Fruit fly (Drosophila melanogaster) whole organism, embryonic: ENCODE measurements around the gene CG11898.

ENCODE experiments used
- Adf1 ChIP-seq: fragments of 200-800 bp; sonication (Bioruptor generic); IDR thresholded peaks from 2 replicates; pipeline ENCODE4 v1.3.6; 2022; ENCODE audit warnings: missing biosample characterization, missing genetic modification characterization
- Atf6 ChIP-seq: fragments of 200-800 bp; sonication (Bioruptor generic); IDR thresholded peaks from 2 replicates; pipeline ENCODE4 v1.3.6; 2022; ENCODE audit warnings: missing biosample characterization, missing genetic modification characterization
- Bteb2 ChIP-seq: fragments of 200-800 bp; sonication (Bioruptor generic); optimal IDR thresholded peaks from 2 replicates; lab custom pipeline; 2016; ENCODE audit warnings: missing biosample characterization, missing genetic modification characterization
- CG10209 ChIP-seq: fragments of 200-800 bp; sonication (Bioruptor generic); optimal IDR thresholded peaks from 3 replicates; lab custom pipeline; 2017; ENCODE audit warnings: missing biosample characterization, mild to moderate bottlenecking, missing genetic modification characterization, missing genetic modification reagents
- CG10431 ChIP-seq: fragments of 200-800 bp; sonication (Bioruptor generic); optimal IDR thresholded peaks from 3 replicates; lab custom pipeline; 2018; ENCODE audit warnings: missing biosample characterization, mild to moderate bottlenecking, missing genetic modification characterization
- CG11504 ChIP-seq: fragments of 200-800 bp; sonication (Bioruptor generic); optimal IDR thresholded peaks from 3 replicates; lab custom pipeline; 2019; ENCODE audit warnings: missing biosample characterization, mild to moderate bottlenecking, missing genetic modification characterization, moderate library complexity
- CG12219 ChIP-seq: fragments of 200-800 bp; sonication (Bioruptor generic); optimal IDR thresholded peaks from 3 replicates; lab custom pipeline; 2018; ENCODE audit warnings: missing biosample characterization, mild to moderate bottlenecking, missing genetic modification characterization
- CG12659 ChIP-seq: fragments of 200-800 bp; sonication (Bioruptor generic); optimal IDR thresholded peaks from 3 replicates; lab custom pipeline; 2017; ENCODE audit warnings: mild to moderate bottlenecking, missing biosample characterization, missing genetic modification reagents, missing genetic modification characterization
- CG14050 ChIP-seq: fragments of 200-800 bp; sonication (Bioruptor generic); IDR thresholded peaks from 3 replicates; pipeline ENCODE4 v1.3.6; 2022; ENCODE audit warnings: missing biosample characterization, missing genetic modification characterization
- CG15479 ChIP-seq: fragments of 200-800 bp; sonication (Bioruptor generic); optimal IDR thresholded peaks from 3 replicates; lab custom pipeline; 2019; ENCODE audit warnings: missing biosample characterization, mild to moderate bottlenecking, missing genetic modification characterization, moderate library complexity
- CG16863 ChIP-seq: fragments of 200-800 bp; sonication (Bioruptor generic); optimal IDR thresholded peaks from 3 replicates; lab custom pipeline; 2016; ENCODE audit warnings: missing biosample characterization, missing genetic modification characterization
- CG17385 ChIP-seq: fragments of 200-800 bp; sonication (Bioruptor generic); optimal IDR thresholded peaks from 3 replicates; lab custom pipeline; 2018; ENCODE audit warnings: missing biosample characterization, mild to moderate bottlenecking, missing genetic modification characterization
- CG18476 ChIP-seq: fragments of 200-800 bp; sonication (Bioruptor generic); optimal IDR thresholded peaks from 2 replicates; lab custom pipeline; 2016; ENCODE audit warnings: missing biosample characterization, mild to moderate bottlenecking, missing genetic modification characterization
- CG2120 ChIP-seq: fragments of 200-800 bp; sonication (Bioruptor generic); optimal IDR thresholded peaks from 3 replicates; lab custom pipeline; 2016; ENCODE audit warnings: missing biosample characterization, missing genetic modification characterization
- CG31441 ChIP-seq: fragments of 200-800 bp; sonication (Bioruptor generic); IDR thresholded peaks from 2 replicates; pipeline ENCODE4 v1.3.6; 2022; ENCODE audit warnings: missing biosample characterization, missing genetic modification characterization
- CG34224 ChIP-seq: fragments of 200-800 bp; sonication (Bioruptor generic); IDR thresholded peaks from 3 replicates; pipeline ENCODE4 v1.3.6; 2022; ENCODE audit warnings: missing biosample characterization, missing genetic modification characterization; ENCODE audit not compliant: partially characterized antibody
- CG34422 ChIP-seq: fragments of 200-800 bp; sonication (Bioruptor generic); IDR thresholded peaks from 3 replicates; pipeline ENCODE4 v1.3.6; 2022; ENCODE audit warnings: missing biosample characterization, missing genetic modification characterization
- CG8290 ChIP-seq, 3 experiments: fragments of 200-800 bp; sonication (Bioruptor generic); optimal IDR thresholded peaks; 2 replicates each; lab custom pipeline; 2016 to 2019; ENCODE audit warnings: missing biosample characterization in 3 of 3, missing genetic modification characterization in 3 of 3, mild to moderate bottlenecking in 2 of 3, moderate library complexity in 1 of 3
- CG9437 ChIP-seq: fragments of 200-800 bp; sonication (Bioruptor generic); optimal IDR thresholded peaks from 2 replicates; lab custom pipeline; 2018; ENCODE audit warnings: missing biosample characterization, mild to moderate bottlenecking, missing genetic modification characterization
- CG9817 ChIP-seq: fragments of 200-800 bp; sonication (Bioruptor generic); optimal IDR thresholded peaks from 2 replicates; lab custom pipeline; 2018; ENCODE audit warnings: missing biosample characterization, mild to moderate bottlenecking, missing genetic modification characterization, moderate library complexity
- Dek ChIP-seq: fragments of 200-800 bp; sonication (Bioruptor generic); optimal IDR thresholded peaks from 3 replicates; lab custom pipeline; 2019; ENCODE audit warnings: missing biosample characterization, mild to moderate bottlenecking, missing genetic modification characterization, moderate library complexity
- H15 ChIP-seq: fragments of 200-800 bp; sonication (Bioruptor generic); IDR thresholded peaks from 3 replicates; pipeline ENCODE4 v1.3.6; 2022; ENCODE audit warnings: missing biosample characterization, missing genetic modification characterization
- Hand ChIP-seq: fragments of 200-800 bp; sonication (Bioruptor generic); optimal IDR thresholded peaks from 2 replicates; lab custom pipeline; 2017; ENCODE audit warnings: mild to moderate bottlenecking, missing biosample characterization, missing genetic modification reagents, missing genetic modification characterization
- HmgD ChIP-seq: fragments of 200-800 bp; sonication (Bioruptor generic); optimal IDR thresholded peaks from 3 replicates; lab custom pipeline; 2016; ENCODE audit warnings: missing biosample characterization, missing genetic modification characterization
- Lpt ChIP-seq: fragments of >200 bp; optimal IDR thresholded peaks from 2 replicates; lab custom pipeline; 2018; ENCODE audit warnings: missing biosample characterization, missing genetic modification characterization
- Meics ChIP-seq: fragments of 200-800 bp; sonication (Bioruptor generic); optimal IDR thresholded peaks from 2 replicates; lab custom pipeline; 2017; ENCODE audit warnings: missing biosample characterization, mild to moderate bottlenecking, missing genetic modification characterization
- Mes4 ChIP-seq: fragments of 200-800 bp; sonication (Bioruptor generic); optimal IDR thresholded peaks from 2 replicates; lab custom pipeline; 2016; ENCODE audit warnings: missing biosample characterization, missing genetic modification characterization
- NC2β ChIP-seq: fragments of 200-800 bp; sonication (Bioruptor generic); optimal IDR thresholded peaks from 2 replicates; lab custom pipeline; 2016; ENCODE audit warnings: missing biosample characterization, missing genetic modification characterization
- Scr ChIP-seq: fragments of 200-800 bp; sonication (Bioruptor generic); IDR thresholded peaks from 2 replicates; pipeline ENCODE4 v1.3.6; 2022; ENCODE audit warnings: missing biosample characterization, missing genetic modification characterization; ENCODE audit not compliant: partially characterized antibody
- Side ChIP-seq: fragments of 200-800 bp; sonication (Bioruptor generic); optimal IDR thresholded peaks from 2 replicates; lab custom pipeline; 2016; ENCODE audit warnings: missing biosample characterization, missing genetic modification characterization
- Sry-β ChIP-seq: fragments of 200-800 bp; sonication (Bioruptor generic); optimal IDR thresholded peaks from 2 replicates; lab custom pipeline; 2018; ENCODE audit warnings: missing biosample characterization, mild to moderate bottlenecking, missing genetic modification characterization, moderate library complexity
- Tbp ChIP-seq: fragments of >200 bp; optimal IDR thresholded peaks from 2 replicates; lab custom pipeline; 2018; ENCODE audit warnings: missing biosample characterization, missing genetic modification characterization
- Trl ChIP-seq, 3 experiments: fragments of >200 bp in 2 of 3; fragments of 200-800 bp in 1 of 3; sonication (Bioruptor generic) in 1 of 3; optimal IDR thresholded peaks; 2 replicates in 1 of 3; 3 replicates in 2 of 3; lab custom pipeline; 2016 to 2017; ENCODE audit warnings: missing biosample characterization in 1 of 3, missing genetic modification characterization in 1 of 3
- cg ChIP-seq: fragments of 200-800 bp; sonication (Bioruptor generic); optimal IDR thresholded peaks from 3 replicates; lab custom pipeline; 2019; ENCODE audit warnings: missing biosample characterization, mild to moderate bottlenecking, missing genetic modification characterization, moderate library complexity
- chif ChIP-seq, 2 experiments: fragments of 200-800 bp; sonication (Bioruptor generic); optimal IDR thresholded peaks; 3 replicates each; lab custom pipeline; 2016; ENCODE audit warnings: missing biosample characterization in 2 of 2, missing genetic modification characterization in 2 of 2
- dati ChIP-seq: fragments of 200-800 bp; sonication (Bioruptor generic); IDR thresholded peaks from 2 replicates; pipeline ENCODE4 v1.3.6; 2022; ENCODE audit warnings: missing biosample characterization, missing genetic modification characterization
- fd96Cb ChIP-seq: fragments of 200-800 bp; sonication (Bioruptor generic); optimal IDR thresholded peaks from 2 replicates; lab custom pipeline; 2018; ENCODE audit warnings: missing biosample characterization, mild to moderate bottlenecking, missing genetic modification characterization, moderate library complexity
- hkb ChIP-seq, 2 experiments: fragments of 200-800 bp in 1 of 2; fragments of >200 bp in 1 of 2; sonication (Bioruptor generic) in 1 of 2; IDR thresholded peaks in 1 of 2; optimal IDR thresholded peaks in 1 of 2; 2 replicates each; pipeline versions ENCODE4 v1.3.6 to Lab custom; 2017 to 2022; ENCODE audit warnings: missing biosample characterization in 1 of 2, missing genetic modification characterization in 1 of 2
- kni ChIP-seq: fragments of 200-800 bp; sonication (Bioruptor generic); optimal IDR thresholded peaks from 3 replicates; lab custom pipeline; 2017; ENCODE audit warnings: mild to moderate bottlenecking, missing biosample characterization, missing genetic modification reagents, missing genetic modification characterization
- nerfin-1 ChIP-seq: fragments of 200-800 bp; sonication (Bioruptor generic); optimal IDR thresholded peaks from 3 replicates; lab custom pipeline; 2019; ENCODE audit warnings: missing biosample characterization, mild to moderate bottlenecking, missing genetic modification characterization, moderate library complexity
- nom ChIP-seq: fragments of 200-800 bp; sonication (Bioruptor generic); optimal IDR thresholded peaks from 2 replicates; lab custom pipeline; 2017; ENCODE audit warnings: missing biosample characterization, missing genetic modification characterization, mild to moderate bottlenecking, moderate library complexity, missing genetic modification reagents
- otp ChIP-seq: fragments of 200-800 bp; sonication (Bioruptor generic); IDR thresholded peaks from 3 replicates; pipeline ENCODE4, ENCODE4 v1.3.6; 2022; ENCODE audit warnings: missing biosample characterization, missing genetic modification characterization
- phol ChIP-seq: fragments of 200-800 bp; sonication (Bioruptor generic); optimal IDR thresholded peaks from 3 replicates; lab custom pipeline; 2018; ENCODE audit warnings: missing biosample characterization, mild to moderate bottlenecking, missing genetic modification characterization, moderate library complexity
- repo ChIP-seq: fragments of 200-800 bp; sonication (Bioruptor generic); optimal IDR thresholded peaks from 2 replicates; lab custom pipeline; 2016; ENCODE audit warnings: missing biosample characterization, missing genetic modification characterization
- sima ChIP-seq: fragments of 200-800 bp; sonication (Bioruptor generic); optimal IDR thresholded peaks from 2 replicates; lab custom pipeline; 2016; ENCODE audit warnings: missing biosample characterization, missing genetic modification characterization
- slou ChIP-seq: fragments of 200-800 bp; sonication (Bioruptor generic); optimal IDR thresholded peaks from 3 replicates; lab custom pipeline; 2016; ENCODE audit warnings: missing biosample characterization, missing genetic modification characterization
- slp2 ChIP-seq: fragments of 200-800 bp; sonication (Bioruptor generic); optimal IDR thresholded peaks from 2 replicates; lab custom pipeline; 2016; ENCODE audit warnings: missing biosample characterization, missing genetic modification characterization
- sr ChIP-seq: fragments of 200-800 bp; sonication (Bioruptor generic); IDR thresholded peaks from 3 replicates; pipeline ENCODE4 v1.3.6; 2022; ENCODE audit warnings: missing biosample characterization, missing genetic modification characterization
- tio ChIP-seq: fragments of 200-800 bp; sonication (Bioruptor generic); optimal IDR thresholded peaks from 2 replicates; lab custom pipeline; 2017; ENCODE audit warnings: missing biosample characterization, missing genetic modification characterization, inconsistent platforms

The CG11898 gene

DNA sequence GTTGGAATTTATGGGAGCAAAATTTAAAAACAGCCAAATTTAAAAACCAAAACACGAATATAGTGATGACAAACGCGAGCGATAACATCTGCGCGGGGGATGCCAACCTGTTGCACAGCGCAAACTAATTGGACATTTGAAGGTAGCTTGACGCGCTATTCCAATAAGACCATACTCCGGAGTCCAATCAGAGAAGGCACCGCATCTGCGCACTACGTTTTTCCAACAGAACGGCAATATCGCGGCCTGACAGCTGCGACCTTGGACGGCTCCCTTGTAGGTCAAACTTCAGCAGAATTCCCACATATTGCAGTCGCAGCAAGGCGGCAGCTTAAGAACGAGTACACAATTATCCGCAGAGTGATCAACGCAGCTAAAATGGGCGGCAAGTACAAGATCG, 17.4 kb upstream of the CG11898 start, which contains the start of the genes CG11882 and Pglym78 (continued):
- TF ChIP-seq CG11504 (tag; lab: Kevin White, UChicago) = no peak
- no peak for TF ChIP-seq Tbp (GFP tag; lab: Kevin White, UChicago)
- no peak for TF ChIP-seq CG10431 (GFP tag; lab: Kevin White, UChicago)
- TF ChIP-seq tio (GFP tag; lab: Kevin White, UChicago) = no peak
- peak; percentile 51 for TF ChIP-seq nom (GFP tag; lab: Kevin White, UChicago)
- peak; percentile 28 for TF ChIP-seq nerfin-1 (tag; lab: Kevin White, UChicago)
- no peak for TF ChIP-seq CG9437 (GFP tag; lab: Kevin White, UChicago)
- no peak for TF ChIP-seq slou (GFP tag; lab: Kevin White, UChicago)
- TF ChIP-seq CG2120 = peak; percentile 72
- no peak for TF ChIP-seq H15 (GFP tag; lab: Robert Waterston, UW)
- peak; percentile 61; the same call in 1 of the 3 replicates for TF ChIP-seq otp (GFP tag; lab: Robert Waterston, UW)
- TF ChIP-seq CG12219 (GFP tag; lab: Kevin White, UChicago) = no peak
- peak; percentile 65; the same call in 1 of the 2 replicates for TF ChIP-seq Adf1
- TF ChIP-seq chif (GFP tag; optimal IDR thresholded peaks at IDR 0.05; lab: Kevin White, UChicago) = peak in 1 of 2 experiments; percentile 25
- TF ChIP-seq CG9817 (tag; lab: Kevin White, UChicago) = peak; percentile 20
- peak; percentile 28 for TF ChIP-seq phol (tag; lab: Kevin White, UChicago)
- TF ChIP-seq CG34422 = peak; percentile 69; the same call in 1 of the 3 replicates
- peak; percentile 25 for TF ChIP-seq CG16863 (GFP tag; lab: Kevin White, UChicago)
- TF ChIP-seq CG17385 = no peak
- TF ChIP-seq sr (GFP tag; lab: Robert Waterston, UW) = no peak
- no peak for TF ChIP-seq CG14050
- peak; percentile 12 for TF ChIP-seq kni (GFP tag; lab: Kevin White, UChicago)
- TF ChIP-seq Hand = no peak
- TF ChIP-seq HmgD (GFP tag; lab: Kevin White, UChicago) = peak; percentile 80
- peak; percentile 58 for TF ChIP-seq Scr (GFP tag; lab: Robert Waterston, UW)

DNA sequence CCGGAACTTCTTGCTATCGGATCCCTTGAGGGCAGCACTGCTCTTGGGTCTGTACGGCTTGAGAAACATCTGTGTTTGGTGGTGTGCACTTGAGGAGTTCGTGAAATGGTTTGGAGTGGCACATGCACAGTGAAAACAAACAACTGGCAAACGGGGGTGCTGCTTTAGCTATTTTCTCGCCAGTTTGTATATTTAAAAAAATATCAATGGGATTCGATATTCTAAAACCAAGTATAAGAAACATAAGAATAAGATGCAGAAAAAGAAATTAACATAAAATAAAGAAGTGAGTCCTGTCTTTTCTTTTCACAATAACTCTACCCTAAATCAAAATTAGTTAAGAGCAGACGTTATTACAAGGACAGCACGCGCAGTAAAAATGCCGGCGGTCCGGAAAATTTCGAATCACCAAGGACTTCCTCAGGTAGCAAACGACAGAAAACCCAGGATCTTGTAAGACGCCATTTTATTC, 13.8 kb upstream of the CG11898 start, which contains the start of gene eIF2D:
eIF2D (minus strand) TSS at position 174 of the 472 bp plus-strand sequence.
- peak; percentile 9 for TF ChIP-seq Side (GFP tag; lab: Kevin White, UChicago)
- no peak for TF ChIP-seq dati (GFP tag; lab: Robert Waterston, UW)
- peak; percentile 40 for TF ChIP-seq fd96Cb (tag; lab: Kevin White, UChicago)
- no peak for TF ChIP-seq CG8290 (GFP tag; optimal IDR thresholded peaks at IDR 0.05; lab: Kevin White, UChicago)
- no peak for TF ChIP-seq CG8290 (tag; optimal IDR thresholded peaks at IDR 0.05; lab: Kevin White, UChicago)
- no peak for TF ChIP-seq Trl (optimal IDR thresholded peaks at IDR 0.05; lab: Kevin White, UChicago)
- TF ChIP-seq Trl (GFP tag; optimal IDR thresholded peaks at IDR 0.05; lab: Kevin White, UChicago) = peak; percentile 66
- TF ChIP-seq CG15479 (GFP tag; lab: Kevin White, UChicago) = peak; percentile 41
- peak; percentile 20 for TF ChIP-seq CG18476 (GFP tag; lab: Kevin White, UChicago)
- peak; percentile 53 for TF ChIP-seq CG12659 (GFP tag; lab: Kevin White, UChicago)
- no peak for TF ChIP-seq sima
- TF ChIP-seq Bteb2 (GFP tag; lab: Kevin White, UChicago) = peak; percentile 53
- TF ChIP-seq NC2β (GFP tag; lab: Kevin White, UChicago) = peak; percentile 5
- TF ChIP-seq CG10209 (GFP tag; lab: Kevin White, UChicago) = peak; percentile 23
- peak; percentile 72 for TF ChIP-seq Meics (GFP tag; lab: Kevin White, UChicago)
- TF ChIP-seq Sry-β (GFP tag; lab: Kevin White, UChicago) = peak; percentile 95
- no peak for TF ChIP-seq repo
- no peak for TF ChIP-seq hkb (optimal IDR thresholded peaks at IDR 0.05; lab: Kevin White, UChicago)
- TF ChIP-seq hkb (GFP tag; IDR thresholded peaks at IDR 0.05; lab: Robert Waterston, UW) = peak; percentile 75
- TF ChIP-seq CG31441 (GFP tag; lab: Robert Waterston, UW) = peak; percentile 68
- peak; percentile 74 for TF ChIP-seq Atf6
- peak; percentile 17 for TF ChIP-seq Mes4 (GFP tag; lab: Kevin White, UChicago)
- TF ChIP-seq Dek = peak; percentile 33
- TF ChIP-seq Lpt (GFP tag; lab: Kevin White, UChicago) = no peak
- TF ChIP-seq slp2 = peak; percentile 58
- no peak for TF ChIP-seq cg (GFP tag; lab: Kevin White, UChicago)
- TF ChIP-seq CG34224 (GFP tag; lab: Robert Waterston, UW) = no peak
